Worm (Caenorhabditis elegans): ENCODE measurements around the gene srj-22.

Gene srj-22

DNA sequence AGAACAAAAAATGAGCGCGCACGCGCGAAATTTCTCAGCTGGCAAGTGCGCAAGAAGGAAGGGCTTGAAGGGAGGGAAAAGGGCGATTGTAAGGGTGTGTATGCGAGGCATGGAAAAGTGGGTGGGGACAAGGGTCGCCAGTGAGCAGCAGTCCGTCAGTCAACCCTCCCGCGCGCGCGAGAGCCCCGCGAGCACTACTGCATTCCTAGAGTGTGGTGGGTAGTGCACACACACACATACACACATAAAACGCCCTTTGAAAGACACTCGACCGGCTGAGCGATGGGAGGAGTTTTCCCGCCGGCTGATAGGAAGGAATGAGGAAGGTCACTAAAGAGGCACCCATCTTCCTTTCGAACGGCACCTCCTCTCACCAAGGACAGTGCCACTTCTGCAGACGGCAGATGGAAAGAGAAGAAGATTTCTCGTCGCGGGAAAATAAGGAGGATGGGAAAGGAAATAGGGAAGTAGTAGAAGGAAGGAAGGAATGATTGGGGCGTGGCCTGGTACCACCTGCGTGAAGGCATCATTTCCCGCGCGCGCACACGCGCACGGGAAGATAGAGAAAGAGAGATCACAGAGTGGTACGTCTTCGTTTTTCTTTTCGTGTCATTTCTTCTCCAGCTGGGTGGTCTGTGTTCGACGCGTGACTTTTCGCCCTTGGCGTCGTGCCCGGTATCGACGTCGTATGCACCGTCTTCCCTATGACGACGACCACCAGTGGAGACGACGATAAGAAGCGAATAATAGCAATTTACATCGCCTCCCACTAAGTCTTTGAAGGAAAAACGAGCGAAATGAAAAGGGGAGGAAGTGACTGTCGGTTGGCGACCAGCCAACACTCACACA lies 26.5 kb downstream of the srj-22 start:
- no peak for TF ChIP-seq nhr-28 (tag; optimal IDR thresholded peaks at IDR 0.05)
- peak; percentile 30 for TF ChIP-seq sptf-1 (tag; optimal IDR thresholded peaks at IDR 0.05)
- TF ChIP-seq ztf-11 (tag; optimal IDR thresholded peaks at IDR 0.05): peak; percentile 20
- no peak for TF ChIP-seq ces-1 (GFP tag; optimal IDR thresholded peaks at IDR 0.05)
- no peak for TF ChIP-seq elt-3 (tag; optimal IDR thresholded peaks at IDR 0.05)
- peak; percentile 42 for TF ChIP-seq unc-120 (tag; optimal IDR thresholded peaks at IDR 0.05; ENCODE audit: poor library complexity, severe bottlenecking)
- TF ChIP-seq nhr-12 (tag; optimal IDR thresholded peaks at IDR 0.05): no peak
- TF ChIP-seq M03D4.4 (tag; optimal IDR thresholded peaks at IDR 0.05): peak; percentile 22
- TF ChIP-seq unc-39 (tag; optimal IDR thresholded peaks at IDR 0.05): no peak
- TF ChIP-seq ceh-39 (tag; optimal IDR thresholded peaks at IDR 0.05): no peak
- peak; percentile 43 for TF ChIP-seq mls-2 (tag; optimal IDR thresholded peaks at IDR 0.05)
- no peak for TF ChIP-seq mep-1 (tag; optimal IDR thresholded peaks at IDR 0.05)
- TF ChIP-seq drap-1 (GFP tag; optimal IDR thresholded peaks at IDR 0.05): peak; percentile 19
- peak; percentile 20 for TF ChIP-seq flh-1 (GFP tag; optimal IDR thresholded peaks at IDR 0.05)
- no peak for TF ChIP-seq snpc-4 (tag; optimal IDR thresholded peaks at IDR 0.05)
- no peak for TF ChIP-seq pha-4 (tag; optimal IDR thresholded peaks at IDR 0.05)
- TF ChIP-seq lsy-2 (tag; optimal IDR thresholded peaks at IDR 0.05): no peak
- no peak for TF ChIP-seq nhr-237 (tag; optimal IDR thresholded peaks at IDR 0.05)
- TF ChIP-seq lin-32 (GFP tag; optimal IDR thresholded peaks at IDR 0.05): no peak
- no peak for TF ChIP-seq ceh-43 (GFP tag; optimal IDR thresholded peaks at IDR 0.05)
- peak; percentile 16 for TF ChIP-seq cnd-1 (tag; optimal IDR thresholded peaks at IDR 0.05)
- peak; percentile 35 for TF ChIP-seq sem-2 (GFP tag; optimal IDR thresholded peaks at IDR 0.05)
- no peak for TF ChIP-seq lin-13 (tag; optimal IDR thresholded peaks at IDR 0.05)
- peak; percentile 89 for TF ChIP-seq nhr-2 (tag; optimal IDR thresholded peaks at IDR 0.05)
- TF ChIP-seq ham-2 (GFP tag; optimal IDR thresholded peaks at IDR 0.05): no peak
- no peak for TF ChIP-seq unc-62 (GFP tag; optimal IDR thresholded peaks at IDR 0.05)

DNA sequence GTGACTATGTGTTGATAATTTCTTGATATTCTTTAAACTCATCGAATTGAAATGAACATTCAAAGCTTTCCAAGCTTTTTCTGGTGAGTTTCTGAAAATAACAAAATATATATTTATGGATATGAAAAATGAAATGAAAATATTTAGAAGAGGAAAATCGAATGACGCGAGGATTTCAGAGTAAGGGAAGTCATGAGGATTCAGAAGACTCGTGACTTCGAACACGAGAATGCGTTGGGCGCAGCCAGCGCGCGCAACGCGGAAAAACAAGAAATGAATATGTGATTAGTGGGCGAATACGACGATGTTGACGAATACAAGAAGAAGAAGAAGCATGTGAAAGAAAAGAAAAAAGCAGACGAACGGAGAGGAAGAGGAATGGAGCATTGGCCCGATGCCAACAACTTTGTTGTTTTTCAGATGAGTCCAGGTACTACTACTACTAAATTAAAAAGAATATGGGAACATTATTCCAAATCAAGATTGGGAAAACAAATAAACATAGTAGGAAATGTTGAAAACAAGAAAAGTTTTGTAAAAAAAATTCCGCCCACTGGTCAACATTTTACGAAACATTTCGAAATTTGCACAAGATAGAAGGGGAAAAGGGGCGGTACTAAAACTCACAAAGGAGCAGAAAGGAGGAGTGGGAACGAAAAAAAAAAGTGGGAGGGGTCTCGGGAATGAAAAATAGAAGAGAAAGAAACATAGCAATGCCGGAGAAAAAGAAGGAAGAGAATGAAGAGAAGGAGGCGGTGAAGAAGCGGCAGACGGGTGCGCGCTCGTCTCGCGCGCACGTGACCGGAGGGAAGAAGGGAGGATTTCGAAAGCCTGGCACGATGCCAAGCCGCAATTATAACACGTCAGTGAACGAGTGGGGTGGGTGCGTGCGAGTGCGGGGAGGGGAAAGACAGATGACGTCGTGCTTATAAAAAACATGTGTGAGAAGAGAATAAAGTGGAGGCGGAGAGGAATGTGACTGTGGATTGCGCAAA lies 28.1 kb downstream of the srj-22 start:
- no peak for TF ChIP-seq nhr-76 (tag; optimal IDR thresholded peaks at IDR 0.05)
- no peak for TF ChIP-seq nhr-12 (tag; optimal IDR thresholded peaks at IDR 0.05)
- peak; percentile 47 for TF ChIP-seq tbx-8 (GFP tag; optimal IDR thresholded peaks at IDR 0.05)
- peak; percentile 85 for TF ChIP-seq sptf-1 (tag; optimal IDR thresholded peaks at IDR 0.05)
- TF ChIP-seq cnd-1 (tag; optimal IDR thresholded peaks at IDR 0.05): peak; percentile 53
- TF ChIP-seq lin-13 (tag; optimal IDR thresholded peaks at IDR 0.05): peak; percentile 58
- no peak for TF ChIP-seq lin-32 (GFP tag; optimal IDR thresholded peaks at IDR 0.05)
- TF ChIP-seq nhr-237 (tag; optimal IDR thresholded peaks at IDR 0.05): peak; percentile 48
- peak; percentile 68 for TF ChIP-seq ces-1 (GFP tag; optimal IDR thresholded peaks at IDR 0.05)
- TF ChIP-seq flh-1 (GFP tag; optimal IDR thresholded peaks at IDR 0.05): no peak
- peak; percentile 49 for TF ChIP-seq ham-2 (GFP tag; optimal IDR thresholded peaks at IDR 0.05)
- peak; percentile 36 for TF ChIP-seq unc-120 (tag; optimal IDR thresholded peaks at IDR 0.05; ENCODE audit: poor library complexity, severe bottlenecking)
- TF ChIP-seq drap-1 (GFP tag; optimal IDR thresholded peaks at IDR 0.05): peak; percentile 57
- peak; percentile 47 for TF ChIP-seq ceh-83 (GFP tag; optimal IDR thresholded peaks at IDR 0.05)
- no peak for TF ChIP-seq pha-4 (tag; optimal IDR thresholded peaks at IDR 0.05)
- TF ChIP-seq elt-3 (tag; optimal IDR thresholded peaks at IDR 0.05): no peak
- TF ChIP-seq zip-8 (tag; optimal IDR thresholded peaks at IDR 0.05): no peak
- TF ChIP-seq unc-62 (GFP tag; optimal IDR thresholded peaks at IDR 0.05): peak; percentile 52
- peak; percentile 2 for TF ChIP-seq M03D4.4 (tag; optimal IDR thresholded peaks at IDR 0.05)
- TF ChIP-seq hlh-1 (tag; optimal IDR thresholded peaks at IDR 0.05): peak; percentile 65
- TF ChIP-seq ceh-43 (GFP tag; optimal IDR thresholded peaks at IDR 0.05): peak; percentile 55
- TF ChIP-seq elt-1 (tag; optimal IDR thresholded peaks at IDR 0.05; ENCODE audit: borderline replicate concordance, insufficient read depth): no peak
- no peak for TF ChIP-seq snpc-4 (tag; optimal IDR thresholded peaks at IDR 0.05)
- peak; percentile 19 for TF ChIP-seq lsy-2 (tag; optimal IDR thresholded peaks at IDR 0.05)
- no peak for TF ChIP-seq ceh-39 (tag; optimal IDR thresholded peaks at IDR 0.05)
- TF ChIP-seq unc-39 (tag; optimal IDR thresholded peaks at IDR 0.05): no peak
- TF ChIP-seq nhr-2 (tag; optimal IDR thresholded peaks at IDR 0.05): peak; percentile 57
- TF ChIP-seq bed-3 (GFP tag; optimal IDR thresholded peaks at IDR 0.05): no peak
- TF ChIP-seq mls-2 (tag; optimal IDR thresholded peaks at IDR 0.05): peak; percentile 78
- no peak for TF ChIP-seq ztf-11 (tag; optimal IDR thresholded peaks at IDR 0.05)
- no peak for TF ChIP-seq sem-2 (GFP tag; optimal IDR thresholded peaks at IDR 0.05)
- no peak for TF ChIP-seq mab-5 (tag; optimal IDR thresholded peaks at IDR 0.05)
- peak; percentile 23 for TF ChIP-seq mep-1 (tag; optimal IDR thresholded peaks at IDR 0.05)
- TF ChIP-seq blmp-1 (tag; optimal IDR thresholded peaks at IDR 0.05): no peak
- TF ChIP-seq nhr-28 (tag; optimal IDR thresholded peaks at IDR 0.05): no peak

Measured in whole organism, mixed stage, embryonic.